Fruit fly (Drosophila melanogaster) whole organism, embryonic: ENCODE results near the gene Papss.

Source experiments
- Ada2b ChIP-seq: fragments of 200-800 bp; sonication (Bioruptor generic); IDR thresholded peaks from 2 replicates; pipeline ENCODE4 v1.3.6; 2022; ENCODE audit warnings: missing biosample characterization, missing genetic modification characterization
- CG12219 ChIP-seq: fragments of 200-800 bp; sonication (Bioruptor generic); optimal IDR thresholded peaks from 3 replicates; lab custom pipeline; 2018; ENCODE audit warnings: missing biosample characterization, mild to moderate bottlenecking, missing genetic modification characterization
- CG1233 ChIP-seq: fragments of 200-800 bp; sonication (Bioruptor generic); optimal IDR thresholded peaks from 4 replicates; lab custom pipeline; 2018; ENCODE audit warnings: missing biosample characterization, mild to moderate bottlenecking, missing genetic modification characterization
- CG13296 ChIP-seq: fragments of 200-800 bp; sonication (Bioruptor generic); optimal IDR thresholded peaks from 3 replicates; lab custom pipeline; 2018; ENCODE audit warnings: missing biosample characterization, mild to moderate bottlenecking, missing genetic modification characterization
- CG15269 ChIP-seq: fragments of 200-800 bp; sonication (Bioruptor generic); optimal IDR thresholded peaks from 2 replicates; lab custom pipeline; 2018; ENCODE audit warnings: missing biosample characterization, mild to moderate bottlenecking, missing genetic modification characterization, moderate library complexity
- CG1529 ChIP-seq: fragments of 200-800 bp; sonication (Bioruptor generic); optimal IDR thresholded peaks from 3 replicates; lab custom pipeline; 2018; ENCODE audit warnings: missing biosample characterization, missing genetic modification characterization
- CG1603 ChIP-seq: fragments of 200-800 bp; sonication (Bioruptor generic); optimal IDR thresholded peaks from 2 replicates; lab custom pipeline; 2019; ENCODE audit warnings: missing biosample characterization, mild to moderate bottlenecking, missing genetic modification characterization, moderate library complexity
- CG1647 ChIP-seq: fragments of 200-800 bp; sonication (Bioruptor generic); optimal IDR thresholded peaks from 3 replicates; lab custom pipeline; 2016; ENCODE audit warnings: missing biosample characterization, missing genetic modification characterization
- CG16813 ChIP-seq: fragments of 200-800 bp; sonication (Bioruptor generic); IDR thresholded peaks from 3 replicates; pipeline ENCODE4 v1.3.6; 2022; ENCODE audit warnings: missing biosample characterization, missing genetic modification characterization; ENCODE audit not compliant: partially characterized antibody
- CG17186 ChIP-seq: fragments of 200-800 bp; sonication (Bioruptor generic); optimal IDR thresholded peaks from 3 replicates; lab custom pipeline; 2017; ENCODE audit warnings: missing biosample characterization, missing genetic modification reagents, missing genetic modification characterization
- CG18764 ChIP-seq: fragments of 200-800 bp; sonication (Bioruptor generic); optimal IDR thresholded peaks from 3 replicates; lab custom pipeline; 2016; ENCODE audit warnings: missing biosample characterization, missing genetic modification characterization
- CG2678 ChIP-seq: fragments of 200-800 bp; sonication (Bioruptor generic); optimal IDR thresholded peaks from 3 replicates; lab custom pipeline; 2019; ENCODE audit warnings: missing biosample characterization, mild to moderate bottlenecking, missing genetic modification characterization, moderate library complexity
- CG30020 ChIP-seq: fragments of 200-800 bp; optimal IDR thresholded peaks from 2 replicates; lab custom pipeline; 2019; ENCODE audit warnings: missing biosample characterization, mild to moderate bottlenecking, missing genetic modification characterization, moderate library complexity
- CG34224 ChIP-seq: fragments of 200-800 bp; sonication (Bioruptor generic); IDR thresholded peaks from 3 replicates; pipeline ENCODE4 v1.3.6; 2022; ENCODE audit warnings: missing biosample characterization, missing genetic modification characterization; ENCODE audit not compliant: partially characterized antibody
- CG34422 ChIP-seq: fragments of 200-800 bp; sonication (Bioruptor generic); IDR thresholded peaks from 3 replicates; pipeline ENCODE4 v1.3.6; 2022; ENCODE audit warnings: missing biosample characterization, missing genetic modification characterization
- CG4854 ChIP-seq: fragments of 200-800 bp; sonication (Bioruptor generic); optimal IDR thresholded peaks from 2 replicates; lab custom pipeline; 2016; ENCODE audit warnings: missing biosample characterization, missing genetic modification characterization, inconsistent platforms
- CG6791 ChIP-seq: fragments of 200-800 bp; sonication (Bioruptor generic); IDR thresholded peaks from 3 replicates; pipeline ENCODE4 v1.3.6; 2022; ENCODE audit warnings: missing biosample characterization, missing genetic modification characterization; ENCODE audit not compliant: partially characterized antibody
- CG8478 ChIP-seq: fragments of >200 bp; optimal IDR thresholded peaks from 2 replicates; lab custom pipeline; 2018
- CoRest ChIP-seq: fragments of 200-800 bp; sonication (Bioruptor generic); optimal IDR thresholded peaks from 3 replicates; lab custom pipeline; 2018; ENCODE audit warnings: missing biosample characterization, mild to moderate bottlenecking, missing genetic modification characterization, moderate library complexity
- Dbx ChIP-seq: fragments of 200-800 bp; sonication (Bioruptor generic); IDR thresholded peaks from 3 replicates; pipeline ENCODE4 v1.3.6; 2022; ENCODE audit warnings: missing biosample characterization, missing genetic modification characterization
- Dfd ChIP-seq, 2 experiments: fragments of >200 bp; optimal IDR thresholded peaks; 2 replicates each; lab custom pipeline; 2017; ENCODE audit warnings: missing biosample characterization in 2 of 2, missing genetic modification characterization in 2 of 2
- E2f2 ChIP-seq: fragments of 200-800 bp; sonication (Bioruptor generic); IDR thresholded peaks from 2 replicates; pipeline ENCODE4 v1.3.6; 2022; ENCODE audit warnings: missing biosample characterization, missing genetic modification characterization
- H15 ChIP-seq: fragments of 200-800 bp; sonication (Bioruptor generic); IDR thresholded peaks from 3 replicates; pipeline ENCODE4 v1.3.6; 2022; ENCODE audit warnings: missing biosample characterization, missing genetic modification characterization
- MBD-R2 ChIP-seq: fragments of 200-800 bp; sonication (Bioruptor generic); IDR thresholded peaks from 2 replicates; pipeline ENCODE4 v1.3.6; 2022; ENCODE audit warnings: missing biosample characterization, missing genetic modification characterization
- Max ChIP-seq: fragments of 200-800 bp; sonication (Bioruptor generic); optimal IDR thresholded peaks from 2 replicates; lab custom pipeline; 2016; ENCODE audit warnings: missing biosample characterization, mild to moderate bottlenecking, missing genetic modification characterization
- Mrtf ChIP-seq: fragments of 200-800 bp; sonication (Bioruptor generic); IDR thresholded peaks from 3 replicates; pipeline ENCODE4 v1.3.6; 2022; ENCODE audit warnings: missing biosample characterization, missing genetic modification characterization
- NK7.1 ChIP-seq: fragments of 200-800 bp; sonication (Bioruptor generic); optimal IDR thresholded peaks from 3 replicates; lab custom pipeline; 2016; ENCODE audit warnings: missing biosample characterization, missing genetic modification characterization
- Nf-YA ChIP-seq: fragments of 200-800 bp; sonication (Bioruptor generic); IDR thresholded peaks from 2 replicates; pipeline ENCODE4 v1.3.6; 2022; ENCODE audit warnings: missing biosample characterization, missing genetic modification characterization
- Opbp ChIP-seq: fragments of 200-800 bp; sonication (Bioruptor generic); IDR thresholded peaks from 3 replicates; pipeline ENCODE4 v1.3.6; 2022; ENCODE audit warnings: missing biosample characterization, missing genetic modification characterization; ENCODE audit not compliant: partially characterized antibody
- Scr ChIP-seq: fragments of 200-800 bp; sonication (Bioruptor generic); IDR thresholded peaks from 2 replicates; pipeline ENCODE4 v1.3.6; 2022; ENCODE audit warnings: missing biosample characterization, missing genetic modification characterization; ENCODE audit not compliant: partially characterized antibody
- ab ChIP-seq: fragments of 200-800 bp; sonication (Bioruptor generic); optimal IDR thresholded peaks from 2 replicates; lab custom pipeline; 2016; ENCODE audit warnings: missing biosample characterization, missing genetic modification characterization
- az2 ChIP-seq: fragments of 200-800 bp; sonication (Bioruptor generic); optimal IDR thresholded peaks from 3 replicates; lab custom pipeline; 2016; ENCODE audit warnings: missing biosample characterization, missing genetic modification characterization
- bcd ChIP-seq: fragments of 200-800 bp; sonication (Bioruptor generic); optimal IDR thresholded peaks from 2 replicates; lab custom pipeline; 2017; ENCODE audit warnings: missing biosample characterization, mild to moderate bottlenecking, missing genetic modification characterization
- cas ChIP-seq: fragments of 200-800 bp; sonication (Bioruptor generic); IDR thresholded peaks from 2 replicates; pipeline ENCODE4 v1.3.6; 2022; ENCODE audit warnings: missing biosample characterization, missing genetic modification characterization
- cg ChIP-seq: fragments of 200-800 bp; sonication (Bioruptor generic); optimal IDR thresholded peaks from 3 replicates; lab custom pipeline; 2019; ENCODE audit warnings: missing biosample characterization, mild to moderate bottlenecking, missing genetic modification characterization, moderate library complexity
- chinmo ChIP-seq: fragments of 200-800 bp; sonication (Bioruptor generic); IDR thresholded peaks from 4 replicates; pipeline ENCODE4 v1.3.6; 2022; ENCODE audit warnings: missing biosample characterization, missing genetic modification characterization; ENCODE audit not compliant: partially characterized antibody
- dpn ChIP-seq, 2 experiments: fragments of 200-800 bp; sonication (Bioruptor generic); optimal IDR thresholded peaks; 3 replicates each; lab custom pipeline; 2016; ENCODE audit warnings: missing biosample characterization in 2 of 2, missing genetic modification characterization in 2 of 2
- gfzf ChIP-seq: fragments of 200-800 bp; sonication (Bioruptor generic); optimal IDR thresholded peaks from 2 replicates; lab custom pipeline; 2016; ENCODE audit warnings: missing biosample characterization, mild to moderate bottlenecking, missing genetic modification characterization, moderate library complexity
- h ChIP-seq: fragments of >200 bp; optimal IDR thresholded peaks from 2 replicates; lab custom pipeline; 2017
- inv ChIP-seq: fragments of 200-800 bp; sonication (Bioruptor generic); IDR thresholded peaks from 2 replicates; pipeline ENCODE4 v1.3.6; 2022; ENCODE audit warnings: missing biosample characterization, missing genetic modification characterization; ENCODE audit not compliant: partially characterized antibody
- kay ChIP-seq: fragments of 200-800 bp; sonication (Bioruptor generic); optimal IDR thresholded peaks from 2 replicates; lab custom pipeline; 2016; ENCODE audit warnings: missing biosample characterization, missing genetic modification characterization
- lab ChIP-seq: fragments of 200-800 bp; sonication (Bioruptor generic); optimal IDR thresholded peaks from 3 replicates; lab custom pipeline; 2017; ENCODE audit warnings: missing biosample characterization, missing genetic modification characterization, mild to moderate bottlenecking, moderate library complexity, missing genetic modification reagents
- mld ChIP-seq: fragments of 200-800 bp; sonication (Bioruptor generic); IDR thresholded peaks from 3 replicates; pipeline ENCODE4 v1.3.6; 2022; ENCODE audit warnings: missing biosample characterization, missing genetic modification characterization; ENCODE audit not compliant: partially characterized antibody
- pb ChIP-seq: fragments of 200-800 bp; sonication (Bioruptor generic); optimal IDR thresholded peaks from 3 replicates; lab custom pipeline; 2016; ENCODE audit warnings: missing biosample characterization, missing genetic modification characterization
- sens ChIP-seq: fragments of 200-800 bp; sonication (Bioruptor generic); peaks from one replicate; lab custom pipeline; 2016; ENCODE audit warnings: missing biosample characterization, missing genetic modification characterization
- sisA ChIP-seq: fragments of 200-800 bp; sonication (Bioruptor generic); IDR thresholded peaks from 2 replicates; pipeline ENCODE4 v1.3.6; 2022; ENCODE audit warnings: missing biosample characterization, missing genetic modification characterization
- sug ChIP-seq: fragments of 200-800 bp; optimal IDR thresholded peaks from 2 replicates; lab custom pipeline; 2019; ENCODE audit warnings: missing biosample characterization, mild to moderate bottlenecking, missing genetic modification characterization, moderate library complexity
- unc-4 ChIP-seq: fragments of 200-800 bp; sonication (Bioruptor generic); IDR thresholded peaks from 2 replicates; pipeline ENCODE4 v1.3.6; 2022; ENCODE audit warnings: missing biosample characterization, missing genetic modification characterization; ENCODE audit not compliant: partially characterized antibody
- vnd ChIP-seq: fragments of 200-800 bp; sonication (Bioruptor generic); IDR thresholded peaks from 3 replicates; pipeline ENCODE4 v1.3.6; 2022; ENCODE audit warnings: missing biosample characterization, missing genetic modification characterization; ENCODE audit not compliant: partially characterized antibody
- zen2 ChIP-seq: fragments of 200-800 bp; sonication (Bioruptor generic); IDR thresholded peaks from 3 replicates; pipeline ENCODE4 v1.3.6; 2022; ENCODE audit warnings: missing biosample characterization, missing genetic modification characterization; ENCODE audit not compliant: partially characterized antibody
- zfh1 ChIP-seq: fragments of 200-800 bp; sonication (Bioruptor generic); IDR thresholded peaks from 3 replicates; pipeline ENCODE4 v1.3.6; 2022; ENCODE audit warnings: missing biosample characterization, missing genetic modification characterization

Gene Papss

DNA sequence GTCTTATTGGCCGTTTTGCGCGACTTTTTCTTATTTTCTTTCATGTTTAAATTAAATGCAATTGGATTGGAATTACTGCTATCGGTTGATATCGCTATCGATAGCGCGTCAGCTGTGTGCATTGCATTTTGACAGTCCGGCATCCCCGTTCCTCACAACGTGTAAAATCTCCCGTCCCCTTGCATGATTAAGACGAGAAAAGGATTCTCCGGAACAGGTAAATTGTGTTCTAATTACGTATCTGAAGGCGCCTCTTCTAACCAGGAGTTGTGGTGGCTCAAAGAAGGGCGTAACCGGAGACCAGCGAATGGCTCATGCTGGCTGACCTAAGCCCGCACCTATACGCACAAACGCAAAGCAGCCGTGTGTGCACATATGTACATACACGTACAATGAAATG, 38.0 kb upstream of the Papss start, which contains the start of the genes CG14104 and Kap-alpha1 (continued):
- TF ChIP-seq gfzf (GFP tag; lab: Kevin White, UChicago) (peak; percentile 11), unc-4 (GFP tag; lab: Robert Waterston, UW) (peak; percentile 70), kay (no peak), MBD-R2 (GFP tag; lab: Robert Waterston, UW) (peak; percentile 88), vnd (GFP tag; lab: Robert Waterston, UW) (peak; percentile 62), CG30020 (peak; percentile 40), CG17186 (GFP tag; lab: Kevin White, UChicago) (peak; percentile 30), CG4854 (GFP tag; lab: Kevin White, UChicago) (no peak), Nf-YA (GFP tag; lab: Robert Waterston, UW) (no peak), CG1603 (peak; percentile 34), h (no peak), zfh1 (GFP tag; lab: Robert Waterston, UW) (no peak), Ada2b (GFP tag; lab: Robert Waterston, UW) (no peak), Scr (peak; percentile 71), Max (GFP tag; lab: Kevin White, UChicago) (peak; percentile 21), CG34422 (GFP tag; lab: Robert Waterston, UW) (peak; percentile 45; the same call in 1 of the 3 replicates), CG12219 (GFP tag; lab: Kevin White, UChicago) (no peak), H15 (GFP tag; lab: Robert Waterston, UW) (no peak), CG1233 (GFP tag; lab: Kevin White, UChicago) (no peak), az2 (GFP tag; lab: Kevin White, UChicago) (no peak), E2f2 (GFP tag; lab: Robert Waterston, UW) (peak; percentile 48), Dfd (GFP tag; optimal IDR thresholded peaks at IDR 0.05; lab: Kevin White, UChicago) (no peak), Dbx (GFP tag; lab: Robert Waterston, UW) (no peak), inv (GFP tag; lab: Robert Waterston, UW) (peak; percentile 46; the same call in 1 of the 2 replicates), Opbp (peak; percentile 66; the same call in 2 of the 3 replicates), cas (GFP tag; lab: Robert Waterston, UW) (0 out of 2 replicates have a peak, but pooled peaks have one; percentile 8), bcd (no peak), mld (GFP tag; lab: Robert Waterston, UW) (0 out of 3 replicates have a peak, but pooled peaks have one; percentile 12), sens (GFP tag; lab: Kevin White, UChicago) (no peak), chinmo (peak; percentile 88), CG1647 (GFP tag; lab: Kevin White, UChicago) (no peak), zen2 (GFP tag; lab: Robert Waterston, UW) (peak; percentile 63; the same call in 1 of the 3 replicates), CG1529 (GFP tag; lab: Kevin White, UChicago) (no peak), CG8478 (lab: Kevin White, UChicago) (peak; percentile 67), sisA (no peak), cg (GFP tag; lab: Kevin White, UChicago) (peak; percentile 92), lab (GFP tag; lab: Kevin White, UChicago) (no peak), pb (GFP tag; lab: Kevin White, UChicago) (no peak), CoRest (no peak), CG2678 (tag; lab: Kevin White, UChicago) (no peak), ab (GFP tag; lab: Kevin White, UChicago) (no peak), CG18764 (no peak), Mrtf (GFP tag; lab: Robert Waterston, UW) (no peak), CG34224 (GFP tag; lab: Robert Waterston, UW) (peak; percentile 59), CG6791 (GFP tag; lab: Robert Waterston, UW) (peak; percentile 73), CG16813 (peak; percentile 63), NK7.1 (GFP tag; lab: Kevin White, UChicago) (no peak), dpn (GFP tag; optimal IDR thresholded peaks at IDR 0.05; lab: Kevin White, UChicago) (no peak), CG13296 (GFP tag; lab: Kevin White, UChicago) (no peak), sug (tag; lab: Kevin White, UChicago) (peak; percentile 30), CG15269 (tag; lab: Kevin White, UChicago) (no peak)
